Fruit fly (Drosophila melanogaster) whole organism, embryonic: ENCODE results near the gene CG3434.

Source experiments
- CG10274 ChIP-seq: fragments of 200-800 bp; sonication (Bioruptor generic); optimal IDR thresholded peaks from 3 replicates; lab custom pipeline; 2017; ENCODE audit warnings: missing biosample characterization, mild to moderate bottlenecking, missing genetic modification characterization
- CG11247 ChIP-seq: fragments of 200-800 bp; sonication (Bioruptor generic); IDR thresholded peaks from 2 replicates; pipeline ENCODE4 v1.3.6; 2022; ENCODE audit warnings: missing biosample characterization, missing genetic modification characterization
- CG11560 ChIP-seq: fragments of 200-800 bp; sonication (Bioruptor generic); IDR thresholded peaks from 3 replicates; pipeline ENCODE4 v1.3.6; 2022; ENCODE audit warnings: missing biosample characterization, missing genetic modification characterization
- CG11696 ChIP-seq: fragments of 200-800 bp; sonication (Bioruptor generic); IDR thresholded peaks from 2 replicates; pipeline ENCODE4 v1.3.6; 2022; ENCODE audit warnings: missing biosample characterization, missing genetic modification characterization
- CG14441 ChIP-seq: fragments of 200-800 bp; sonication (Bioruptor generic); IDR thresholded peaks from 2 replicates; pipeline ENCODE4 v1.3.6; 2022; ENCODE audit warnings: missing biosample characterization, missing genetic modification characterization
- CG15073 ChIP-seq: fragments of 200-800 bp; sonication (Bioruptor generic); optimal IDR thresholded peaks from 2 replicates; lab custom pipeline; 2016; ENCODE audit warnings: missing biosample characterization, missing genetic modification characterization
- CG17328 ChIP-seq: fragments of 200-800 bp; sonication (Bioruptor generic); IDR thresholded peaks from 2 replicates; pipeline ENCODE4 v1.3.6; 2022; ENCODE audit warnings: missing biosample characterization, missing genetic modification characterization
- CG2875 ChIP-seq: fragments of 200-800 bp; sonication (Bioruptor generic); optimal IDR thresholded peaks from 2 replicates; lab custom pipeline; 2017; ENCODE audit warnings: missing biosample characterization, mild to moderate bottlenecking, missing genetic modification characterization, missing genetic modification reagents
- CG30431 ChIP-seq: fragments of 200-800 bp; sonication (Bioruptor generic); optimal IDR thresholded peaks from 2 replicates; lab custom pipeline; 2017; ENCODE audit warnings: missing biosample characterization, missing genetic modification characterization
- CG32772 ChIP-seq: fragments of 200-800 bp; sonication (Bioruptor generic); IDR thresholded peaks from 2 replicates; pipeline ENCODE4 v1.3.6; 2022; ENCODE audit warnings: missing biosample characterization, missing genetic modification characterization
- CG3281 ChIP-seq: fragments of 200-800 bp; sonication (Bioruptor generic); optimal IDR thresholded peaks from 3 replicates; lab custom pipeline; 2017; ENCODE audit warnings: missing biosample characterization, mild to moderate bottlenecking, missing genetic modification characterization
- CG33213 ChIP-seq: fragments of 200-800 bp; sonication (Bioruptor generic); optimal IDR thresholded peaks from 3 replicates; lab custom pipeline; 2016; ENCODE audit warnings: missing biosample characterization, missing genetic modification characterization
- CG34422 ChIP-seq: fragments of 200-800 bp; sonication (Bioruptor generic); IDR thresholded peaks from 3 replicates; pipeline ENCODE4 v1.3.6; 2022; ENCODE audit warnings: missing biosample characterization, missing genetic modification characterization
- CG4282 ChIP-seq: fragments of 200-800 bp; sonication (Bioruptor generic); optimal IDR thresholded peaks from 2 replicates; lab custom pipeline; 2016; ENCODE audit warnings: missing biosample characterization, missing genetic modification characterization
- CG4328 ChIP-seq: fragments of 200-800 bp; sonication (Bioruptor generic); optimal IDR thresholded peaks from 3 replicates; lab custom pipeline; 2017; ENCODE audit warnings: missing biosample characterization, missing genetic modification reagents, missing genetic modification characterization
- CG6654 ChIP-seq: fragments of 200-800 bp; sonication (Bioruptor generic); optimal IDR thresholded peaks from 2 replicates; lab custom pipeline; 2017; ENCODE audit warnings: missing biosample characterization, mild to moderate bottlenecking, missing genetic modification characterization
- CG6791 ChIP-seq: fragments of 200-800 bp; sonication (Bioruptor generic); IDR thresholded peaks from 3 replicates; pipeline ENCODE4 v1.3.6; 2022; ENCODE audit warnings: missing biosample characterization, missing genetic modification characterization; ENCODE audit not compliant: partially characterized antibody
- CG9609 ChIP-seq: fragments of 200-800 bp; sonication (Bioruptor generic); optimal IDR thresholded peaks from 3 replicates; lab custom pipeline; 2016; ENCODE audit warnings: missing biosample characterization, missing genetic modification characterization
- CG9797 ChIP-seq: fragments of 200-800 bp; sonication (Bioruptor generic); optimal IDR thresholded peaks from 3 replicates; lab custom pipeline; 2018; ENCODE audit warnings: missing biosample characterization, mild to moderate bottlenecking, missing genetic modification characterization
- Dll ChIP-seq: fragments of 200-800 bp; sonication (Bioruptor generic); IDR thresholded peaks from 4 replicates; pipeline ENCODE4 v1.3.6; 2022; ENCODE audit warnings: missing biosample characterization, missing genetic modification characterization; ENCODE audit not compliant: partially characterized antibody
- Doc2 ChIP-seq: fragments of 200-800 bp; sonication (Bioruptor generic); IDR thresholded peaks from 2 replicates; pipeline ENCODE4 v1.3.6; 2022; ENCODE audit warnings: missing biosample characterization, missing genetic modification characterization
- Ets65A ChIP-seq: fragments of 200-800 bp; sonication (Bioruptor generic); peaks from one replicate; lab custom pipeline; 2016; ENCODE audit warnings: missing biosample characterization, missing genetic modification characterization
- Fer2 ChIP-seq: fragments of 200-800 bp; sonication (Bioruptor generic); optimal IDR thresholded peaks from 2 replicates; lab custom pipeline; 2018; ENCODE audit warnings: missing biosample characterization, mild to moderate bottlenecking, missing genetic modification characterization, moderate library complexity
- Hr39 ChIP-seq: fragments of >200 bp; optimal IDR thresholded peaks from 2 replicates; lab custom pipeline; 2017
- Lim3 ChIP-seq: fragments of 200-800 bp; sonication (Bioruptor generic); IDR thresholded peaks from 2 replicates; pipeline ENCODE4 v1.3.6; 2022; ENCODE audit warnings: missing biosample characterization, missing genetic modification characterization
- Oaz ChIP-seq: fragments of 200-800 bp; sonication (Bioruptor generic); IDR thresholded peaks from 2 replicates; pipeline ENCODE4 v1.3.6; 2022; ENCODE audit warnings: missing biosample characterization, missing genetic modification characterization
- Rfx ChIP-seq: fragments of 200-800 bp; sonication (Bioruptor generic); IDR thresholded peaks from 2 replicates; pipeline ENCODE4 v1.3.6; 2022; ENCODE audit warnings: missing biosample characterization, missing genetic modification characterization
- Sry-δ ChIP-seq: fragments of 200-800 bp; sonication (Bioruptor generic); optimal IDR thresholded peaks from 2 replicates; lab custom pipeline; 2016; ENCODE audit warnings: missing biosample characterization, missing genetic modification characterization
- Xbp1 ChIP-seq: fragments of 200-800 bp; sonication (Bioruptor generic); optimal IDR thresholded peaks from 3 replicates; lab custom pipeline; 2016; ENCODE audit warnings: missing biosample characterization, mild to moderate bottlenecking, missing genetic modification characterization
- Xrp1 ChIP-seq: fragments of 200-800 bp; sonication (Bioruptor generic); IDR thresholded peaks from 2 replicates; pipeline ENCODE4 v1.3.6; 2022; ENCODE audit warnings: missing biosample characterization, missing genetic modification characterization
- aop ChIP-seq: fragments of 200-800 bp; sonication (Bioruptor generic); IDR thresholded peaks from 2 replicates; pipeline ENCODE4 v1.3.6; 2022; ENCODE audit warnings: missing biosample characterization, missing genetic modification characterization
- az2 ChIP-seq: fragments of 200-800 bp; sonication (Bioruptor generic); optimal IDR thresholded peaks from 3 replicates; lab custom pipeline; 2016; ENCODE audit warnings: missing biosample characterization, missing genetic modification characterization
- br ChIP-seq: fragments of >200 bp; optimal IDR thresholded peaks from 2 replicates; lab custom pipeline; 2017
- caup ChIP-seq: fragments of 200-800 bp; sonication (Bioruptor generic); optimal IDR thresholded peaks from 3 replicates; lab custom pipeline; 2017; ENCODE audit warnings: missing biosample characterization, mild to moderate bottlenecking, missing genetic modification characterization, moderate library complexity; ENCODE audit not compliant: severe bottlenecking
- corto ChIP-seq: fragments of 200-800 bp; sonication (Bioruptor generic); optimal IDR thresholded peaks from 2 replicates; lab custom pipeline; 2016; ENCODE audit warnings: missing biosample characterization, mild to moderate bottlenecking, missing genetic modification characterization, moderate library complexity
- crp ChIP-seq, 2 experiments: fragments of 200-800 bp; sonication (Bioruptor generic); optimal IDR thresholded peaks; 2 replicates in 1 of 2; 3 replicates in 1 of 2; lab custom pipeline; 2017; ENCODE audit warnings: missing biosample characterization in 2 of 2, missing genetic modification characterization in 2 of 2, mild to moderate bottlenecking in 1 of 2, moderate library complexity in 1 of 2
- danr ChIP-seq: fragments of 200-800 bp; sonication (Bioruptor generic); IDR thresholded peaks from 2 replicates; pipeline ENCODE4 v1.3.6; 2022; ENCODE audit warnings: missing biosample characterization, missing genetic modification characterization
- dmrt11E ChIP-seq: fragments of 200-800 bp; sonication (Bioruptor generic); optimal IDR thresholded peaks from 3 replicates; lab custom pipeline; 2018; ENCODE audit warnings: missing biosample characterization, mild to moderate bottlenecking, missing genetic modification characterization, moderate library complexity
- fru ChIP-seq: fragments of >200 bp; optimal IDR thresholded peaks from 2 replicates; lab custom pipeline; 2017
- ftz-f1 ChIP-seq: fragments of 200-800 bp; sonication (Bioruptor generic); optimal IDR thresholded peaks from 2 replicates; lab custom pipeline; 2016; ENCODE audit warnings: missing biosample characterization, missing genetic modification characterization
- ham ChIP-seq: fragments of 200-800 bp; sonication (Bioruptor generic); IDR thresholded peaks from 2 replicates; pipeline ENCODE4 v1.3.6; 2022; ENCODE audit warnings: missing biosample characterization, missing genetic modification characterization
- ind ChIP-seq: fragments of 200-800 bp; sonication (Bioruptor generic); optimal IDR thresholded peaks from 3 replicates; lab custom pipeline; 2016; ENCODE audit warnings: missing biosample characterization, missing genetic modification characterization
- klu ChIP-seq: fragments of 200-800 bp; sonication (Bioruptor generic); IDR thresholded peaks from 2 replicates; pipeline ENCODE4 v1.3.6; 2022; ENCODE audit warnings: missing biosample characterization, missing genetic modification characterization
- onecut ChIP-seq: fragments of 200-800 bp; sonication (Bioruptor generic); IDR thresholded peaks from 2 replicates; pipeline ENCODE4 v1.3.6; 2022; ENCODE audit warnings: missing biosample characterization, missing genetic modification characterization
- pum ChIP-seq: fragments of 200-800 bp; sonication (Bioruptor generic); optimal IDR thresholded peaks from 2 replicates; lab custom pipeline; 2016; ENCODE audit warnings: missing biosample characterization, missing genetic modification characterization
- pzg ChIP-seq: fragments of 200-800 bp; sonication (Bioruptor generic); optimal IDR thresholded peaks from 3 replicates; lab custom pipeline; 2018; ENCODE audit warnings: missing biosample characterization, mild to moderate bottlenecking, missing genetic modification characterization, moderate library complexity
- run ChIP-seq: fragments of 200-800 bp; sonication (Bioruptor generic); optimal IDR thresholded peaks from 3 replicates; lab custom pipeline; 2018; ENCODE audit warnings: missing biosample characterization, mild to moderate bottlenecking, missing genetic modification characterization
- schlank ChIP-seq: fragments of 200-800 bp; sonication (Bioruptor generic); optimal IDR thresholded peaks from 2 replicates; lab custom pipeline; 2018; ENCODE audit warnings: missing biosample characterization, mild to moderate bottlenecking, missing genetic modification characterization
- slou ChIP-seq: fragments of 200-800 bp; sonication (Bioruptor generic); optimal IDR thresholded peaks from 3 replicates; lab custom pipeline; 2016; ENCODE audit warnings: missing biosample characterization, missing genetic modification characterization
- sr ChIP-seq: fragments of 200-800 bp; sonication (Bioruptor generic); IDR thresholded peaks from 3 replicates; pipeline ENCODE4 v1.3.6; 2022; ENCODE audit warnings: missing biosample characterization, missing genetic modification characterization
- tin ChIP-seq: fragments of 200-800 bp; sonication (Bioruptor generic); optimal IDR thresholded peaks from 3 replicates; lab custom pipeline; 2016; ENCODE audit warnings: missing biosample characterization, missing genetic modification characterization

CG3434 gene

dm6 chr3L:9422636-9423419 lies 37.8 kb downstream of the CG3434 start, which contains the start of gene aay (continued):
- TF ChIP-seq CG14441 (GFP tag; lab: Robert Waterston, UW), result peak; percentile 98
- peak; percentile 96 for TF ChIP-seq pum (GFP tag; lab: Kevin White, UChicago)
- TF ChIP-seq CG11560 (tag; lab: Robert Waterston, UW), result peak; percentile 91
- TF ChIP-seq CG17328, result peak; percentile 99
- peak; percentile 94 for TF ChIP-seq Doc2
- TF ChIP-seq slou (GFP tag; lab: Kevin White, UChicago), result peak; percentile 96
- peak; percentile 99 for TF ChIP-seq Xbp1 (GFP tag; lab: Kevin White, UChicago)
- TF ChIP-seq sr (GFP tag; lab: Robert Waterston, UW), result peak; percentile 94
- peak; percentile 83 for TF ChIP-seq ftz-f1
- TF ChIP-seq danr (GFP tag; lab: Robert Waterston, UW), result peak; percentile 97
- peak; percentile 99 for TF ChIP-seq run (tag; lab: Kevin White, UChicago)
- TF ChIP-seq CG15073, result peak; percentile 88
- TF ChIP-seq CG10274 (GFP tag; lab: Kevin White, UChicago), result peak; percentile 92
- peak; percentile 92 for TF ChIP-seq CG4282 (GFP tag; lab: Kevin White, UChicago)
- TF ChIP-seq br, result no peak
- TF ChIP-seq Fer2 (tag; lab: Kevin White, UChicago), result peak; percentile 96
- peak; percentile 97 for TF ChIP-seq klu (GFP tag; lab: Robert Waterston, UW)
- peak; percentile 99 for TF ChIP-seq ind (GFP tag; lab: Kevin White, UChicago)
- peak; percentile 99 for TF ChIP-seq Rfx (GFP tag; lab: Robert Waterston, UW)
- peak; percentile 99 for TF ChIP-seq dmrt11E
- peak; percentile 97 for TF ChIP-seq corto (GFP tag; lab: Kevin White, UChicago)
- peak; percentile 93 for TF ChIP-seq schlank (tag; lab: Kevin White, UChicago)
- peak; percentile 97 for TF ChIP-seq CG9609 (GFP tag; lab: Kevin White, UChicago)
- peak; percentile 99 for TF ChIP-seq az2 (GFP tag; lab: Kevin White, UChicago)
- TF ChIP-seq Hr39 (lab: Kevin White, UChicago), result no peak
- TF ChIP-seq caup (GFP tag; lab: Kevin White, UChicago), result peak; percentile 99
- peak; percentile 84 for TF ChIP-seq aop (GFP tag; lab: Robert Waterston, UW)
- TF ChIP-seq CG11247, result peak; percentile 97
- TF ChIP-seq CG3281, result peak; percentile 98
- peak; percentile 98 for TF ChIP-seq CG30431 (GFP tag; lab: Kevin White, UChicago)
- TF ChIP-seq fru (lab: Kevin White, UChicago), result no peak
- TF ChIP-seq CG33213 (GFP tag; lab: Kevin White, UChicago), result peak; percentile 98
- TF ChIP-seq CG6654 (GFP tag; lab: Kevin White, UChicago), result peak; percentile 91
- peak; percentile 96 for TF ChIP-seq Oaz (GFP tag; lab: Robert Waterston, UW)
- peak; percentile 99 for TF ChIP-seq Xrp1 (GFP tag; lab: Robert Waterston, UW)
- TF ChIP-seq onecut, result peak; percentile 95
- peak in 1 of 2 experiments; percentile 75 for TF ChIP-seq crp (GFP tag; optimal IDR thresholded peaks at IDR 0.05; lab: Kevin White, UChicago)
- TF ChIP-seq CG9797, result peak; percentile 51
- peak; percentile 98 for TF ChIP-seq CG32772 (GFP tag; lab: Robert Waterston, UW)
- peak; percentile 92 for TF ChIP-seq ham (GFP tag; lab: Robert Waterston, UW)
- TF ChIP-seq CG2875, result peak; percentile 99
- peak; percentile 17 for TF ChIP-seq pzg (GFP tag; lab: Kevin White, UChicago)
- TF ChIP-seq CG6791, result no peak
- peak; percentile 98 for TF ChIP-seq tin (GFP tag; lab: Kevin White, UChicago)
- peak; percentile 100 for TF ChIP-seq Ets65A (GFP tag; lab: Kevin White, UChicago)
- TF ChIP-seq Lim3, result peak; percentile 93
- peak; percentile 97 for TF ChIP-seq CG4328
- TF ChIP-seq Sry-δ (GFP tag; lab: Kevin White, UChicago), result peak; percentile 66
- TF ChIP-seq CG34422, result peak; percentile 98
- TF ChIP-seq CG11696 (GFP tag; lab: Robert Waterston, UW), result peak; percentile 94
- 0 out of 4 replicates have a peak, but pooled peaks have one; percentile 18 for TF ChIP-seq Dll (GFP tag; lab: Robert Waterston, UW)
